Fruit fly (Drosophila melanogaster): ENCODE results near the gene Raf.
A peak's percentile ranks its signal among the peaks of the same experiment; 100 is the strongest.

Raf gene

dm6 chrX:2340009-2340733 is 44.9 kb downstream of the Raf start (continued):
- no peak for TF ChIP-seq CG13424 (tag; optimal IDR thresholded peaks at IDR 0.05)
- TF ChIP-seq Dref (GFP tag; IDR thresholded peaks at IDR 0.05): peak; percentile 84
- TF ChIP-seq CoRest (tag; optimal IDR thresholded peaks at IDR 0.05): peak; percentile 44
- TF ChIP-seq CG10654 (GFP tag; optimal IDR thresholded peaks at IDR 0.05): no peak
- no peak for TF ChIP-seq Hey (tag; optimal IDR thresholded peaks at IDR 0.05)
- TF ChIP-seq cato (GFP tag; optimal IDR thresholded peaks at IDR 0.05; ENCODE audit: borderline replicate concordance): no peak
- TF ChIP-seq Lim3 (GFP tag; IDR thresholded peaks at IDR 0.05): no peak
- TF ChIP-seq slbo (GFP tag; IDR thresholded peaks at IDR 0.05): no peak
- TF ChIP-seq CG6654 (GFP tag; optimal IDR thresholded peaks at IDR 0.05): no peak
- TF ChIP-seq CG14014 (GFP tag; IDR thresholded peaks at IDR 0.05): no peak
- no peak for TF ChIP-seq ara (GFP tag; IDR thresholded peaks at IDR 0.05)
- peak; percentile 94 for TF ChIP-seq CTCF (GFP tag; optimal IDR thresholded peaks at IDR 0.05)
- no peak for TF ChIP-seq CG17568 (GFP tag; optimal IDR thresholded peaks at IDR 0.05)
- no peak for TF ChIP-seq al (GFP tag; IDR thresholded peaks at IDR 0.05)
- no peak for TF ChIP-seq CG12155 (GFP tag; optimal IDR thresholded peaks at IDR 0.05)
- TF ChIP-seq kni (GFP tag; optimal IDR thresholded peaks at IDR 0.05): peak; percentile 51
- no peak for TF ChIP-seq pnt (GFP tag; optimal IDR thresholded peaks at IDR 0.05)
- no peak for TF ChIP-seq CG11696 (GFP tag; IDR thresholded peaks at IDR 0.05)
- TF ChIP-seq shn (GFP tag; optimal IDR thresholded peaks at IDR 0.05): no peak
- TF ChIP-seq PHDP (tag; optimal IDR thresholded peaks at IDR 0.05): no peak
- TF ChIP-seq Aef1 (GFP tag; IDR thresholded peaks at IDR 0.05): no peak
- TF ChIP-seq Oli (tag; optimal IDR thresholded peaks at IDR 0.05): no peak
- TF ChIP-seq peb (GFP tag; IDR thresholded peaks at IDR 0.05): no peak
- TF ChIP-seq corto (GFP tag; optimal IDR thresholded peaks at IDR 0.05): no peak
- TF ChIP-seq da (GFP tag; optimal IDR thresholded peaks at IDR 0.05): no peak
- TF ChIP-seq Taf1 (GFP tag; IDR thresholded peaks at IDR 0.05): no peak
- TF ChIP-seq CG14441 (GFP tag; IDR thresholded peaks at IDR 0.05): no peak
- no peak for TF ChIP-seq CG17912 (GFP tag; optimal IDR thresholded peaks at IDR 0.05)
- TF ChIP-seq lilli (GFP tag; optimal IDR thresholded peaks at IDR 0.05): no peak
- no peak for TF ChIP-seq Camta (GFP tag; optimal IDR thresholded peaks at IDR 0.05)
- no peak for TF ChIP-seq z (GFP tag; IDR thresholded peaks at IDR 0.05)
- no peak for TF ChIP-seq zfh2 (GFP tag; optimal IDR thresholded peaks at IDR 0.05)
- TF ChIP-seq CG16813 (GFP tag; IDR thresholded peaks at IDR 0.05; ENCODE audit: partially characterized antibody): peak; percentile 69
- no peak for TF ChIP-seq Dek (tag; optimal IDR thresholded peaks at IDR 0.05)
- TF ChIP-seq HmgZ (tag; optimal IDR thresholded peaks at IDR 0.05): peak; percentile 79
- no peak for TF ChIP-seq pfk (GFP tag; optimal IDR thresholded peaks at IDR 0.05)
- TF ChIP-seq slou (GFP tag; optimal IDR thresholded peaks at IDR 0.05): no peak
- TF ChIP-seq esg (GFP tag; conservative IDR thresholded peaks at IDR 0.05): no peak
- TF ChIP-seq nmo (GFP tag; optimal IDR thresholded peaks at IDR 0.05): peak; percentile 48
- TF ChIP-seq CG34376 (GFP tag; optimal IDR thresholded peaks at IDR 0.05): peak; percentile 23
- no peak for TF ChIP-seq cwo (GFP tag; optimal IDR thresholded peaks at IDR 0.05)
- peak in 1 of 3 experiments; percentile 45 for TF ChIP-seq Stat92E (GFP tag; optimal IDR thresholded peaks at IDR 0.05)
- no peak for TF ChIP-seq sob (GFP tag; IDR thresholded peaks at IDR 0.05)
- no peak for TF ChIP-seq Ravus (GFP tag; IDR thresholded peaks at IDR 0.05)
- TF ChIP-seq pum (GFP tag; optimal IDR thresholded peaks at IDR 0.05): no peak
- no peak for TF ChIP-seq oc (tag; optimal IDR thresholded peaks at IDR 0.05)
- no peak for TF ChIP-seq yki (optimal IDR thresholded peaks at IDR 0.05)
- no peak for TF ChIP-seq HHEX (GFP tag; optimal IDR thresholded peaks at IDR 0.05)
- TF ChIP-seq ac (GFP tag; optimal IDR thresholded peaks at IDR 0.05): no peak
- TF ChIP-seq Doc3 (GFP tag; IDR thresholded peaks at IDR 0.05; ENCODE audit: partially characterized antibody): no peak
- no peak for TF ChIP-seq CG3281 (GFP tag; optimal IDR thresholded peaks at IDR 0.05)
